Worm (Caenorhabditis elegans): Measurements from ENCODE around the gene srt-17.

Gene srt-17

ce11 chrV:634855-635254 is 10.0 kb upstream of the srt-17 start, which contains the start of gene F48G7.10:
F48G7.10 (minus strand) TSS chrV:634955.
- TF ChIP-seq nhr-85 (tag) (peak; percentile 58), nhr-90 (tag; optimal IDR thresholded peaks at IDR 0.05; ENCODE audit: poor library complexity) (no peak)

ce11 chrV:631832-632231 is 7.0 kb upstream of the srt-17 start:
- TF ChIP-seq ceh-63 (GFP tag; optimal IDR thresholded peaks at IDR 0.05) (no peak), snu-23 (GFP tag; optimal IDR thresholded peaks at IDR 0.05) (peak; percentile 30), efl-1 (optimal IDR thresholded peaks at IDR 0.05) (peak; percentile 11 to 22), efl-1 (GFP tag; optimal IDR thresholded peaks at IDR 0.05 in 1 of 2) (peak in 1 of 2 experiments; percentile 62), nhr-20 (tag; optimal IDR thresholded peaks at IDR 0.05) (peak; percentile 29), aha-1 (tag; optimal IDR thresholded peaks at IDR 0.05) (no peak), lin-35 (GFP tag; optimal IDR thresholded peaks at IDR 0.05) (peak in 1 of 2 experiments; percentile 32), fkh-8 (tag; optimal IDR thresholded peaks at IDR 0.05) (no peak)

- TF ChIP-seq lin-14 (GFP tag; optimal IDR thresholded peaks at IDR 0.05) (no peak), nhr-90 (tag; optimal IDR thresholded peaks at IDR 0.05; ENCODE audit: poor library complexity) (no peak), hlh-17 (GFP tag; optimal IDR thresholded peaks at IDR 0.05; ENCODE audit: borderline replicate concordance) (no peak), egl-27 (tag; optimal IDR thresholded peaks at IDR 0.05) (no peak), rnt-1 (tag; optimal IDR thresholded peaks at IDR 0.05) (no peak), Y116A8C.19 (tag; optimal IDR thresholded peaks at IDR 0.05; ENCODE audit: borderline replicate concordance) (no peak), nhr-237 (tag; optimal IDR thresholded peaks at IDR 0.05) (no peak)
Measured at ce11 chrV:628527-628926, 3.7 kb upstream of the srt-17 start, which contains the start of gene F48G7.9. F48G7.9 (minus strand) TSS chrV:628627.

- TF ChIP-seq unc-62 (GFP tag; optimal IDR thresholded peaks at IDR 0.05) (no peak), lsy-2 (tag; optimal IDR thresholded peaks at IDR 0.05) (no peak), ztf-11 (tag; optimal IDR thresholded peaks at IDR 0.05) (no peak), mep-1 (tag; optimal IDR thresholded peaks at IDR 0.05) (no peak), lin-13 (GFP tag; optimal IDR thresholded peaks at IDR 0.05) (no peak), lin-39 (tag; optimal IDR thresholded peaks at IDR 0.05) (no peak), mab-9 (GFP tag; IDR thresholded peaks at IDR 0.05) (no peak), C16A3.4 (tag; optimal IDR thresholded peaks at IDR 0.05) (no peak), fkh-4 (tag; optimal IDR thresholded peaks at IDR 0.05; ENCODE audit: borderline replicate concordance) (no peak), pax-3 (tag; optimal IDR thresholded peaks at IDR 0.05) (no peak), pqm-1 (tag; optimal IDR thresholded peaks at IDR 0.05) (no peak), irx-1 (tag; optimal IDR thresholded peaks at IDR 0.05) (no peak), ama-1 (optimal IDR thresholded peaks at IDR 0.05) (no peak), isw-1 (GFP tag; IDR thresholded peaks at IDR 0.05) (no peak), nhr-77 (tag; optimal IDR thresholded peaks at IDR 0.05) (no peak), fkh-10 (GFP tag; optimal IDR thresholded peaks at IDR 0.05) (no peak)
Measured at ce11 chrV:627585-627984, 2.8 kb upstream of the srt-17 start, which contains the start of gene F48G7.8. F48G7.8 (minus strand) TSS chrV:627685.

- TF ChIP-seq aha-1 (tag; optimal IDR thresholded peaks at IDR 0.05) = no peak
- TF ChIP-seq hlh-17 (GFP tag; optimal IDR thresholded peaks at IDR 0.05; ENCODE audit: borderline replicate concordance) = no peak
- TF ChIP-seq F16B12.6 (tag; optimal IDR thresholded peaks at IDR 0.05) = no peak
- TF ChIP-seq nhr-28 (tag; optimal IDR thresholded peaks at IDR 0.05) = no peak
- TF ChIP-seq elt-2 (tag; optimal IDR thresholded peaks at IDR 0.05) = no peak
- no peak for TF ChIP-seq lin-14 (GFP tag; optimal IDR thresholded peaks at IDR 0.05)
- no peak for TF ChIP-seq lin-35 (GFP tag; optimal IDR thresholded peaks at IDR 0.05)
- no peak for TF ChIP-seq ceh-90 (tag; optimal IDR thresholded peaks at IDR 0.05)
- no peak for TF ChIP-seq vab-15 (tag; optimal IDR thresholded peaks at IDR 0.05)
- no peak for TF ChIP-seq rnt-1 (tag; optimal IDR thresholded peaks at IDR 0.05)
- TF ChIP-seq sox-4 (tag; optimal IDR thresholded peaks at IDR 0.05) = no peak
- no peak for TF ChIP-seq lin-39 (tag; optimal IDR thresholded peaks at IDR 0.05)
- no peak for TF ChIP-seq ztf-4 (tag; optimal IDR thresholded peaks at IDR 0.05)
- no peak for TF ChIP-seq ztf-11 (tag; optimal IDR thresholded peaks at IDR 0.05)
- TF ChIP-seq ces-1 (GFP tag; optimal IDR thresholded peaks at IDR 0.05) = no peak
- TF ChIP-seq egl-13 (tag; optimal IDR thresholded peaks at IDR 0.05) = no peak
- TF ChIP-seq jun-1 (tag; optimal IDR thresholded peaks at IDR 0.05) = no peak
- TF ChIP-seq elt-3 (tag; optimal IDR thresholded peaks at IDR 0.05) = no peak
- no peak for TF ChIP-seq dsc-1 (tag; optimal IDR thresholded peaks at IDR 0.05)
Measured at ce11 chrV:626321-626720, 1.5 kb upstream of the srt-17 start, which contains the start of gene F48G7.7. F48G7.7 (minus strand) TSS chrV:626421.
